Fruit fly (Drosophila melanogaster) whole organism, prepupa: Measurements from ENCODE around the gene HGTX.

Experiments
- CG10669 ChIP-seq: fragments of 200-800 bp; sonication (Bioruptor generic); optimal IDR thresholded peaks from 3 replicates; lab custom pipeline; 2018; ENCODE audit warnings: missing biosample characterization, mild to moderate bottlenecking, missing genetic modification characterization, moderate library complexity
- CG11294 ChIP-seq: fragments of 200-800 bp; sonication (Bioruptor generic); IDR thresholded peaks from 2 replicates; pipeline ENCODE4 v1.3.6; 2022; ENCODE audit warnings: missing biosample characterization, missing genetic modification characterization
- CG11902 ChIP-seq: fragments of 200-800 bp; sonication (Bioruptor generic); optimal IDR thresholded peaks from 3 replicates; lab custom pipeline; 2016; ENCODE audit warnings: missing biosample characterization, missing genetic modification characterization
- CG15336 ChIP-seq: fragments of 200-800 bp; sonication (Bioruptor generic); IDR thresholded peaks from 2 replicates; pipeline ENCODE4 v1.3.6; 2022; ENCODE audit warnings: missing biosample characterization, missing genetic modification characterization
- CG1621 ChIP-seq: fragments of 200-800 bp; sonication (Bioruptor generic); optimal IDR thresholded peaks from 3 replicates; lab custom pipeline; 2018; ENCODE audit warnings: missing biosample characterization, mild to moderate bottlenecking, missing genetic modification characterization
- CG16779 ChIP-seq: fragments of 200-800 bp; sonication (Bioruptor generic); optimal IDR thresholded peaks from 3 replicates; lab custom pipeline; 2017; ENCODE audit warnings: missing biosample characterization, mild to moderate bottlenecking, missing genetic modification characterization
- CG3032 ChIP-seq: fragments of 200-800 bp; optimal IDR thresholded peaks from 2 replicates; lab custom pipeline; 2019; ENCODE audit warnings: missing biosample characterization, mild to moderate bottlenecking, missing genetic modification characterization, moderate library complexity
- CG31627 ChIP-seq: fragments of 200-800 bp; sonication (Bioruptor generic); optimal IDR thresholded peaks from 3 replicates; lab custom pipeline; 2016; ENCODE audit warnings: missing biosample characterization, missing genetic modification characterization
- CG32006 ChIP-seq: fragments of 200-800 bp; sonication (Bioruptor generic); optimal IDR thresholded peaks from 3 replicates; lab custom pipeline; 2017; ENCODE audit warnings: missing biosample characterization, mild to moderate bottlenecking, missing genetic modification characterization
- CG3919 ChIP-seq: fragments of 200-800 bp; sonication (Bioruptor generic); optimal IDR thresholded peaks from 3 replicates; lab custom pipeline; 2016; ENCODE audit warnings: missing biosample characterization, missing genetic modification characterization
- CG6163 ChIP-seq: fragments of 200-800 bp; sonication (Bioruptor generic); IDR thresholded peaks from 3 replicates; pipeline ENCODE4 v1.3.6; 2022; ENCODE audit warnings: missing biosample characterization, missing genetic modification characterization
- CG6808 ChIP-seq: fragments of 200-800 bp; sonication (Bioruptor generic); optimal IDR thresholded peaks from 3 replicates; lab custom pipeline; 2017; ENCODE audit warnings: missing biosample characterization, missing genetic modification characterization, mild to moderate bottlenecking, moderate library complexity, missing genetic modification reagents
- CG8119 ChIP-seq: fragments of 200-800 bp; sonication (Bioruptor generic); IDR thresholded peaks from 3 replicates; pipeline ENCODE4 v1.3.6; 2022; ENCODE audit warnings: missing biosample characterization, missing genetic modification characterization
- CG8632 ChIP-seq: fragments of 200-800 bp; sonication (Bioruptor generic); optimal IDR thresholded peaks from 3 replicates; lab custom pipeline; 2016; ENCODE audit warnings: missing biosample characterization, missing genetic modification characterization
- CG9139 ChIP-seq: fragments of 200-800 bp; sonication (Bioruptor generic); optimal IDR thresholded peaks from 3 replicates; lab custom pipeline; 2017; ENCODE audit warnings: missing biosample characterization, mild to moderate bottlenecking, missing genetic modification characterization
- Eip78C ChIP-seq: fragments of 200-800 bp; sonication (Bioruptor generic); peaks from one replicate; lab custom pipeline; 2016; ENCODE audit warnings: missing biosample characterization, missing genetic modification characterization
- Ets21C ChIP-seq: fragments of 200-800 bp; sonication (Bioruptor generic); optimal IDR thresholded peaks from 3 replicates; lab custom pipeline; 2016; ENCODE audit warnings: missing biosample characterization, missing genetic modification characterization
- Ets96B ChIP-seq: fragments of 200-800 bp; optimal IDR thresholded peaks from 2 replicates; lab custom pipeline; 2019; ENCODE audit warnings: missing biosample characterization, mild to moderate bottlenecking, missing genetic modification characterization, moderate library complexity
- Hr38 ChIP-seq: sonication (Bioruptor generic); optimal IDR thresholded peaks from 2 replicates; lab custom pipeline; 2016; ENCODE audit warnings: missing biosample characterization, missing genetic modification characterization
- Smox ChIP-seq: fragments of 200-800 bp; sonication (Bioruptor generic); optimal IDR thresholded peaks from 3 replicates; lab custom pipeline; 2016; ENCODE audit warnings: missing biosample characterization, missing genetic modification characterization
- Sox102F ChIP-seq: fragments of 200-800 bp; sonication (Bioruptor generic); optimal IDR thresholded peaks from 2 replicates; lab custom pipeline; 2016; ENCODE audit warnings: missing biosample characterization, mild to moderate bottlenecking, missing genetic modification characterization
- Sox15 ChIP-seq: fragments of 200-800 bp; sonication (Bioruptor generic); optimal IDR thresholded peaks from 3 replicates; lab custom pipeline; 2016; ENCODE audit warnings: missing biosample characterization, missing genetic modification characterization
- achi ChIP-seq: fragments of 200-800 bp; sonication (Bioruptor generic); optimal IDR thresholded peaks from 3 replicates; lab custom pipeline; 2016; ENCODE audit warnings: missing biosample characterization, missing genetic modification characterization
- cyc ChIP-seq: fragments of 200-800 bp; sonication (Bioruptor generic); optimal IDR thresholded peaks from 3 replicates; lab custom pipeline; 2016; ENCODE audit warnings: missing biosample characterization, missing genetic modification characterization
- dsx ChIP-seq: fragments of 200-800 bp; optimal IDR thresholded peaks from 3 replicates; lab custom pipeline; 2019; ENCODE audit warnings: missing biosample characterization, mild to moderate bottlenecking, missing genetic modification characterization, moderate library complexity; ENCODE audit not compliant: poor library complexity, severe bottlenecking
- esn ChIP-seq: fragments of 200-800 bp; sonication (Bioruptor generic); optimal IDR thresholded peaks from 2 replicates; lab custom pipeline; 2016; ENCODE audit warnings: missing biosample characterization, mild to moderate bottlenecking, missing genetic modification characterization, moderate library complexity
- fd85E ChIP-seq: fragments of 200-800 bp; sonication (Bioruptor generic); optimal IDR thresholded peaks from 3 replicates; lab custom pipeline; 2016; ENCODE audit warnings: missing biosample characterization, missing genetic modification characterization
- net ChIP-seq: fragments of 200-800 bp; sonication (Bioruptor generic); optimal IDR thresholded peaks from 3 replicates; lab custom pipeline; 2016; ENCODE audit warnings: missing biosample characterization, missing genetic modification characterization
- salr ChIP-seq, 2 experiments: fragments of 200-800 bp; sonication (Bioruptor generic); optimal IDR thresholded peaks; 3 replicates each; lab custom pipeline; 2016 to 2018; ENCODE audit warnings: missing biosample characterization in 2 of 2, missing genetic modification characterization in 2 of 2, mild to moderate bottlenecking in 1 of 2
- spab ChIP-seq: fragments of 200-800 bp; sonication (Bioruptor generic); optimal IDR thresholded peaks from 2 replicates; lab custom pipeline; 2017; ENCODE audit warnings: missing biosample characterization, mild to moderate bottlenecking, missing genetic modification characterization, missing genetic modification reagents
- ss ChIP-seq, 2 experiments: fragments of 200-800 bp; sonication (Bioruptor generic); optimal IDR thresholded peaks; 2 replicates in 1 of 2; 3 replicates in 1 of 2; lab custom pipeline; 2017 to 2018; ENCODE audit warnings: mild to moderate bottlenecking in 2 of 2, missing biosample characterization in 2 of 2, missing genetic modification characterization in 2 of 2, moderate library complexity in 1 of 2
- svp ChIP-seq: fragments of 200-800 bp; sonication (Bioruptor generic); peaks from one replicate; lab custom pipeline; 2016; ENCODE audit warnings: missing biosample characterization, missing genetic modification characterization
- topi ChIP-seq: fragments of 200-800 bp; sonication (Bioruptor generic); optimal IDR thresholded peaks from 3 replicates; lab custom pipeline; 2016; ENCODE audit warnings: missing biosample characterization, missing genetic modification characterization
- vri ChIP-seq: fragments of 200-800 bp; sonication (Bioruptor generic); optimal IDR thresholded peaks from 3 replicates; lab custom pipeline; 2016; ENCODE audit warnings: missing biosample characterization, mild to moderate bottlenecking, missing genetic modification characterization

The HGTX gene

DNA sequence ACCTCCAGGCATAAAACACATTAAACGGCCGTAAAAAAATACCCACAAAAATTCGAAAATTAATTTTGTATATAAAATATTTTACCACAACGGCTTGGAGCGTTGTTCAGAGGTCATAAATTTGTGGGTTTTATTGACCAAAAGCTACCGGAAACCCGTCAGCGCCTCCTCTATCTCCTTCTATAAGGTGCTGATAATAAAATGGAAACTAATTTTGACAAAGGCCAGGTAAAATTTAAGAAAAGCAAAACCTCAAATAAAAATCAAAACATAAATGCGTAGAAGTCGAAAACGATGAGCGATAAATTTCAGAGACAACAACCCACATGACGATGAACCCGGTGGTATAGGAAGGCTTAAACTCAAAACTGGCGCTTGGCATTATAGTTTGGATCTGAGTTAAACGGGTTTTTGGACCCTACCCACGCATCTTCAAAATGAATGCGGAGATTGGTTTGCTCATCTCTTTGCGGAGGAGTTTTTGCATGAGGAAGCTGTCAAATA lies 41.5 kb upstream of the HGTX start:
- TF ChIP-seq CG11294 (GFP tag; lab: Robert Waterston, UW) (no peak), Eip78C (peak; percentile 54)

DNA sequence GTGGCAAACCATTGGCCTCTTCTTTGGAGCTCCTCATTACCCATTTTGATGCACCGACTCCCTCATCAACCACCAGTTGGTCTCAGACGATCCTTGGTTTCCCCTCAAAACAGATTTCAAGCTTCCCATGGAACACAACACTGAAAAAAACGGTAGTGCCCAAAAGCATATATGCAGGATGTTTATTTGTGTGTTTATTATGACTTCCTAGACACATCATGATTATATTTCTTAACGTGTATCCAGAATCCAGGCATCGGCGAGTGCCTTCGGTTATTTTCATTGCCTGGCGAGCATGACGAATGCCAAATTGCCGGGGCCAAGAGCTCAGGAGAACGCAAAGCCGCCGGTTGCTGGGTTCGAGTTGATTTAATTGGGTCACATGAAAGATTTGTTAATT lies 40.4 kb upstream of the HGTX start:
- peak in 1 of 2 experiments; percentile 1 for TF ChIP-seq ss (GFP tag; optimal IDR thresholded peaks at IDR 0.05; lab: Kevin White, UChicago)
- TF ChIP-seq spab (GFP tag; lab: Kevin White, UChicago) = peak; percentile 6
- TF ChIP-seq CG6808 (GFP tag; lab: Kevin White, UChicago) = peak; percentile 30
- TF ChIP-seq CG1621 (tag; lab: Kevin White, UChicago) = peak; percentile 15
- no peak for TF ChIP-seq CG8119
- peak; percentile 2 for TF ChIP-seq CG10669 (GFP tag; lab: Kevin White, UChicago)
- no peak for TF ChIP-seq Ets21C
- TF ChIP-seq salr (GFP tag; optimal IDR thresholded peaks at IDR 0.05; lab: Kevin White, UChicago) = peak in 1 of 2 experiments; percentile 3
- peak; percentile 44 for TF ChIP-seq CG3032
- peak; percentile 79 for TF ChIP-seq Eip78C
- no peak for TF ChIP-seq achi (GFP tag; lab: Kevin White, UChicago)
- TF ChIP-seq CG6163 = peak; percentile 25; the same call in 1 of the 3 replicates
- peak; percentile 21 for TF ChIP-seq dsx (GFP tag; lab: Kevin White, UChicago)
- no peak for TF ChIP-seq CG8632 (GFP tag; lab: Kevin White, UChicago)
- peak; percentile 30 for TF ChIP-seq Ets96B (tag; lab: Kevin White, UChicago)
- TF ChIP-seq, all 60 proteins: peak for 11

DNA sequence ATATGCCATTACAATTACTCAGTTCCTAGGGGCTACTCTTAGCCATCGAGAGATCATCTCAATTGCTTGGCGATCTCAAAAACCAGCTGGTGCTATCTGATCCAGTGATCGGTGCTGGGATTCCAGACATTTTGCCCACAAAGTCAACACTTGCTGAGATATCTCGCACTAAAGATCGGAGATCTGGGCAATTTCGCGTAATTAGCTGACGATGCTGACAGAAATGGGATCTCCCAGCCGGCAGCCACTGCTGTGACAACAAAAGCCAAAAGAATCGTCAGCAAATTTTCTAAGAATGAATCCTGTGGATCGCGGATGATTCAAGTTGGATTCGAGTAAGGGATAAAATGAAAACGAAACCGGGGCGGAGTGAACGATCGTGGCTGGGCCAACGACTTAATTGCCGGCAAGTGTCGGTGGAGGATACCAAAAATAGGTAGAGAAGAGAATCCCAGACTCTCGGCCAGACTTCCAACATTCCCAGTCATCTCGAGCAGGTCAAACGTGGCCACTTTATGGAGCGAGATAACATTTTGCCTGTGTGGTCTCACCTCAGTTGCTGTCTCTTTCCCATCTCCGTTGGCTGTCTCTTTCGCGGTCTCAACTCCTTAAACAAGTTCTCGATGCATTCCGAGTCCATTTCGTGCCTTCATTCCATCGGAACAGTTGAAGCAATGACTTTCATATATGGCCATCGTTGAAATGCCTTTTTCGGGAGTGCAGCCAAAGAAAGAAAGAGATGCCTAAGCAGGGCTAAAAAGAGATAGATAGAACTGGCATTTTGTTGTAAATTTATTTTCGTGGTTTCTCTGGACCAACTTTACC lies 38.6 kb upstream of the HGTX start:
- TF ChIP-seq net (GFP tag; lab: Kevin White, UChicago) = no peak
- no peak for TF ChIP-seq CG15336
- no peak for TF ChIP-seq vri (GFP tag; lab: Kevin White, UChicago)
- TF ChIP-seq CG6808 (GFP tag; lab: Kevin White, UChicago) = no peak
- no peak for TF ChIP-seq CG9139 (GFP tag; lab: Kevin White, UChicago)
- TF ChIP-seq Sox102F (GFP tag; lab: Kevin White, UChicago) = peak; percentile 8
- TF ChIP-seq cyc (GFP tag; lab: Kevin White, UChicago) = no peak
- TF ChIP-seq Smox (GFP tag; lab: Kevin White, UChicago) = no peak
- no peak for TF ChIP-seq achi (GFP tag; lab: Kevin White, UChicago)
- TF ChIP-seq esn (GFP tag; lab: Kevin White, UChicago) = no peak
- no peak for TF ChIP-seq CG8119
- TF ChIP-seq dsx (GFP tag; lab: Kevin White, UChicago) = peak; percentile 64
- peak; percentile 29 for TF ChIP-seq svp (GFP tag; lab: Kevin White, UChicago)
- no peak for TF ChIP-seq CG31627
- TF ChIP-seq fd85E (GFP tag; lab: Kevin White, UChicago) = no peak
- no peak for TF ChIP-seq CG11902 (GFP tag; lab: Kevin White, UChicago)
- peak; percentile 62 for TF ChIP-seq Eip78C
- no peak for TF ChIP-seq spab (GFP tag; lab: Kevin White, UChicago)
- TF ChIP-seq topi (GFP tag; lab: Kevin White, UChicago) = no peak
- no peak for TF ChIP-seq Sox15 (GFP tag; lab: Kevin White, UChicago)
- TF ChIP-seq CG32006 (GFP tag; lab: Kevin White, UChicago) = no peak
- TF ChIP-seq Hr38 = no peak
- no peak for TF ChIP-seq CG16779 (tag; lab: Kevin White, UChicago)
- TF ChIP-seq CG3919 (GFP tag; lab: Kevin White, UChicago) = no peak
